Fruit fly (Drosophila melanogaster) whole organism, adult: Measurements from ENCODE around the gene CG15643.

Source experiments
- CG33017 ChIP-seq: fragments of 200-800 bp; sonication (Bioruptor generic); optimal IDR thresholded peaks from 2 replicates; lab custom pipeline; 2018; ENCODE audit warnings: missing biosample characterization, mild to moderate bottlenecking, missing genetic modification characterization, moderate library complexity
- CG7045 ChIP-seq: fragments of 200-800 bp; sonication (Bioruptor generic); optimal IDR thresholded peaks from 2 replicates; lab custom pipeline; 2017; ENCODE audit warnings: missing biosample characterization, mild to moderate bottlenecking, missing genetic modification characterization
- CG7101 ChIP-seq: fragments of 200-800 bp; sonication (Bioruptor generic); optimal IDR thresholded peaks from 2 replicates; lab custom pipeline; 2018; ENCODE audit warnings: missing biosample characterization, mild to moderate bottlenecking, missing genetic modification characterization, moderate library complexity
- kay ChIP-seq: fragments of 200-800 bp; sonication (Bioruptor generic); peaks from one replicate; lab custom pipeline; 2016; ENCODE audit warnings: missing biosample characterization, missing genetic modification characterization, borderline replicate concordance

- TF ChIP-seq CG7045 (no peak), CG33017 (no peak), CG7101 (tag; lab: Kevin White, UChicago) (no peak), kay (no peak)
Observed at dm6 chrX:15610957-15611356, 39.0 kb upstream of the CG15643 start.
